Worm (Caenorhabditis elegans) whole organism, late embryonic: ENCODE results near the gene mob-3.

ENCODE experiments used
- T23F11.4 ChIP-seq: fragments of 200-800 bp; sonication (Bioruptor generic); optimal IDR thresholded peaks from 2 replicates; lab custom pipeline; 2018; ENCODE audit warnings: mild to moderate bottlenecking, missing genetic modification characterization, missing compliant biosample characterization
- ceh-9 ChIP-seq: sonication (generic microtip); optimal IDR thresholded peaks from 2 replicates; lab custom pipeline; 2016; ENCODE audit warnings: mild to moderate bottlenecking, missing genetic modification characterization, inconsistent platforms, missing compliant biosample characterization
- hlh-30 ChIP-seq: sonication (generic microtip); optimal IDR thresholded peaks from 2 replicates; lab custom pipeline; 2017; ENCODE audit warnings: antibody characterized with exemption, missing genetic modification characterization, missing compliant biosample characterization; ENCODE audit not compliant: insufficient read depth
- npax-4 ChIP-seq: sonication (generic microtip); optimal IDR thresholded peaks from 2 replicates; lab custom pipeline; 2016; ENCODE audit warnings: missing genetic modification characterization, missing compliant biosample characterization
- pha-4 ChIP-seq: fragments of 150-350 bp; optimal IDR thresholded peaks from 2 replicates; lab custom pipeline; 2018; ENCODE audit warnings: missing biosample characterization, missing genetic modification reagents, missing genetic modification characterization
- pqm-1 ChIP-seq: sonication (generic microtip); optimal IDR thresholded peaks from 2 replicates; lab custom pipeline; 2016; ENCODE audit warnings: missing genetic modification characterization, missing compliant biosample characterization
- ref-2 ChIP-seq: sonication (generic microtip); optimal IDR thresholded peaks from 2 replicates; lab custom pipeline; 2016; ENCODE audit warnings: missing genetic modification characterization, missing compliant biosample characterization
- tbx-2 ChIP-seq: sonication (generic microtip); optimal IDR thresholded peaks from 2 replicates; lab custom pipeline; 2016; ENCODE audit warnings: missing genetic modification characterization, missing compliant biosample characterization

DNA sequence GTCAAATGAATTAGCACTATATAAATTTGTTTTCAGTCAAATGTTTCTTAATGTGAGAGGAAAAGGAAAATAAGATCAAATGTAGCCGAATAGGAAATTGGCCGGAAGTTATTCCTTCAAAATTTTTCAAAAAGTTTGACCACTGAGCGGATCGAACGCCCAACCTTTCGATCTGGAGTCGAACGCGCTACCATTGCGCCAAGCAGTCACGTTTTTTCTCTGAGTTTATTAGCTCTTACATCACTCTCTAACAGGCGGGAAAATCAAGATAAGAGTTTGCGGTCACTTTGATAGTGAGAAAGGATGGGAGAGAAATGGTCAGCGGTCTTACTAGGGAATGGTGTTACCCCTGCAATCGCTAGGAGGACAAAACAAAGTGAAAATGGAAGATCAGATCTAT is 44.7 kb downstream of the mob-3 start:
- TF ChIP-seq pqm-1 (no peak), pha-4 (tag; lab: Kevin White, UChicago) (no peak), ref-2 (no peak), T23F11.4 (GFP tag; lab: Kevin White, UChicago) (no peak), hlh-30 (tag; lab: Kevin White, UChicago) (no peak), tbx-2 (no peak), npax-4 (tag; lab: Kevin White, UChicago) (no peak), ceh-9 (no peak)
